Worm (Caenorhabditis elegans): Measurements from ENCODE around the gene nhr-218.

DNA sequence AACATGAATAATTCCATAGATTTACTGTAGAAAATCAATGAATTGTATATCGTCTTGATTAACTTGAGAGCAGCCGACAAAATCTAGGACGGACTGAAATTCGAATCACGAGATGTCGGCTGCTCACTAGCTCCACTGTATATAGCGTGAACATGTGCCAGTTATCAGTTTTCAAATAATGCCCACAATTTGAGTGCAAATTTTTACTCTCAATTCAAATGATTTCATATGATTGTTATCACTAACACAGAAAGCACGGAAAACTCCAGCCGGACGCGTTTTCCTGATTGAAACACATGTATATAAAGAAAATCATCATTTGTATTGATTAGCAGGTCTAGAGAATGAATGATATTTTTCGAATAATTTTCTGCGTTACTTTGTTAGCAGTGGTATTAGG, 34.2 kb downstream of the nhr-218 start, which contains the start of gene oac-5:
- TF ChIP-seq pha-4 (GFP tag; IDR thresholded peaks at IDR 0.05): no peak
- TF ChIP-seq pha-4 (tag; optimal IDR thresholded peaks at IDR 0.05): no peak
- TF ChIP-seq unc-39 (tag; optimal IDR thresholded peaks at IDR 0.05): no peak
- no peak for TF ChIP-seq ces-1 (GFP tag; optimal IDR thresholded peaks at IDR 0.05)
- TF ChIP-seq egl-27 (tag; optimal IDR thresholded peaks at IDR 0.05): no peak
- no peak for TF ChIP-seq pqm-1 (tag; optimal IDR thresholded peaks at IDR 0.05)
- no peak for TF ChIP-seq nhr-11 (tag; optimal IDR thresholded peaks at IDR 0.05)
- TF ChIP-seq nhr-77 (tag; optimal IDR thresholded peaks at IDR 0.05): no peak

All from whole organism, L4 larva.